Worm (Caenorhabditis elegans) whole organism, L1 larva: ENCODE results near the gene rme-4.

Source experiments
- C16A3.4 ChIP-seq: fragments of 150-350 bp; optimal IDR thresholded peaks from 2 replicates; lab custom pipeline; 2014; ENCODE audit warnings: missing biosample characterization, missing genetic modification characterization
- Y116A8C.19 ChIP-seq: sonication (generic microtip); optimal IDR thresholded peaks from 2 replicates; lab custom pipeline; 2016; ENCODE audit warnings: missing compliant biosample characterization, missing genetic modification characterization, borderline replicate concordance
- ama-1 ChIP-seq: fragments of 150-350 bp; optimal IDR thresholded peaks from 2 replicates; lab custom pipeline; 2014
- blmp-1 ChIP-seq: fragments of 150-350 bp; optimal IDR thresholded peaks from 2 replicates; lab custom pipeline; 2014; ENCODE audit warnings: missing biosample characterization, missing genetic modification characterization
- ceh-82 ChIP-seq, 3 experiments: fragments of 150-350 bp in 1 of 3; sonication (generic microtip) in 2 of 3; optimal IDR thresholded peaks; 2 replicates each; lab custom pipeline; 2014 to 2017; ENCODE audit warnings: missing biosample characterization in 3 of 3, missing genetic modification characterization in 3 of 3
- ceh-88 ChIP-seq: fragments of 200-800 bp; sonication (Bioruptor generic); IDR thresholded peaks from 2 replicates; pipeline ENCODE4 v1.3.6; 2022; ENCODE audit warnings: missing genetic modification characterization, missing compliant biosample characterization
- dpl-1 ChIP-seq, 3 experiments: fragments of 150-350 bp in 2 of 3; sonication (generic microtip) in 1 of 3; optimal IDR thresholded peaks; 2 replicates each; lab custom pipeline; 2014 to 2017; ENCODE audit warnings: missing biosample characterization in 3 of 3, missing genetic modification characterization in 3 of 3, missing genetic modification reagents in 3 of 3
- efl-1 ChIP-seq, 4 experiments: fragments of 150-350 bp; optimal IDR thresholded peaks in 3 of 4; peaks in 1 of 4; 1 replicate in 1 of 4; 2 replicates in 3 of 4; lab custom pipeline; 2014; ENCODE audit warnings: missing biosample characterization in 2 of 4, missing genetic modification characterization in 2 of 4, missing genetic modification reagents in 2 of 4
- elt-3 ChIP-seq, 6 experiments: fragments of 150-350 bp in 1 of 6; sonication (generic microtip); optimal IDR thresholded peaks; 2 replicates each; lab custom pipeline; 2017 to 2018; ENCODE audit warnings: missing biosample characterization in 6 of 6, missing genetic modification characterization in 6 of 6, inconsistent platforms in 1 of 6
- hlh-17 ChIP-seq: fragments of 200-800 bp; sonication (Bioruptor generic); optimal IDR thresholded peaks from 2 replicates; lab custom pipeline; 2018; ENCODE audit warnings: missing genetic modification characterization, mild to moderate bottlenecking, missing compliant biosample characterization, moderate library complexity, borderline replicate concordance
- hpl-2 ChIP-seq: fragments of 150-350 bp; optimal IDR thresholded peaks from 2 replicates; lab custom pipeline; 2014; ENCODE audit warnings: missing biosample characterization, missing genetic modification reagents, missing genetic modification characterization
- jun-1 ChIP-seq: fragments of 150-350 bp; optimal IDR thresholded peaks from 2 replicates; lab custom pipeline; 2014; ENCODE audit warnings: missing biosample characterization, missing genetic modification reagents, missing genetic modification characterization
- lin-13 ChIP-seq: fragments of 150-350 bp; optimal IDR thresholded peaks from 2 replicates; lab custom pipeline; 2014; ENCODE audit warnings: missing biosample characterization, missing genetic modification reagents, missing genetic modification characterization
- lin-14 ChIP-seq: fragments of 200-800 bp; sonication (Bioruptor generic); optimal IDR thresholded peaks from 2 replicates; lab custom pipeline; 2018; ENCODE audit warnings: mild to moderate bottlenecking, missing genetic modification characterization, moderate library complexity, missing compliant biosample characterization
- lin-35 ChIP-seq, 2 experiments: fragments of 150-350 bp; optimal IDR thresholded peaks; 2 replicates each; lab custom pipeline; 2014; ENCODE audit warnings: missing biosample characterization in 2 of 2, missing genetic modification characterization in 2 of 2, missing genetic modification reagents in 2 of 2
- lin-39 ChIP-seq: fragments of 150-350 bp; optimal IDR thresholded peaks from 2 replicates; lab custom pipeline; 2014; ENCODE audit warnings: missing biosample characterization, missing genetic modification reagents, missing genetic modification characterization
- lsy-2 ChIP-seq, 2 experiments: fragments of 150-350 bp; optimal IDR thresholded peaks; 2 replicates each; lab custom pipeline; 2014; ENCODE audit warnings: missing biosample characterization in 2 of 2, missing genetic modification characterization in 2 of 2
- mdl-1 ChIP-seq, 2 experiments: fragments of 150-350 bp; optimal IDR thresholded peaks; 2 replicates each; lab custom pipeline; 2014 to 2017; ENCODE audit warnings: missing biosample characterization in 2 of 2, missing genetic modification characterization in 2 of 2, inconsistent platforms in 1 of 2
- mef-2 ChIP-seq: fragments of 150-350 bp; optimal IDR thresholded peaks from 2 replicates; lab custom pipeline; 2014; ENCODE audit warnings: missing biosample characterization, missing genetic modification characterization
- mep-1 ChIP-seq: fragments of 150-350 bp; optimal IDR thresholded peaks from 2 replicates; lab custom pipeline; 2014; ENCODE audit warnings: missing biosample characterization, missing genetic modification characterization
- nhr-11 ChIP-seq: fragments of 150-350 bp; optimal IDR thresholded peaks from 2 replicates; lab custom pipeline; 2014; ENCODE audit warnings: missing biosample characterization, missing genetic modification characterization
- nhr-12 ChIP-seq: sonication (generic microtip); optimal IDR thresholded peaks from 2 replicates; lab custom pipeline; 2017; ENCODE audit warnings: missing biosample characterization, missing genetic modification characterization
- nhr-19 ChIP-seq: fragments of 200-800 bp; sonication (Bioruptor generic); conservative IDR thresholded peaks from 2 replicates; pipeline ENCODE4 v1.3.6; 2022; ENCODE audit warnings: missing genetic modification characterization, missing compliant biosample characterization
- nhr-20 ChIP-seq: sonication (generic microtip); optimal IDR thresholded peaks from 2 replicates; lab custom pipeline; 2016; ENCODE audit warnings: mild to moderate bottlenecking, missing genetic modification characterization, missing compliant biosample characterization
- nhr-28 ChIP-seq: fragments of 150-350 bp; optimal IDR thresholded peaks from 2 replicates; lab custom pipeline; 2014; ENCODE audit warnings: missing biosample characterization, missing genetic modification characterization
- nhr-71 ChIP-seq: sonication (generic microtip); optimal IDR thresholded peaks from 2 replicates; lab custom pipeline; 2016; ENCODE audit warnings: mild to moderate bottlenecking, missing genetic modification characterization, moderate library complexity, missing compliant biosample characterization
- nhr-85 ChIP-seq: sonication (generic microtip); peaks from one replicate; lab custom pipeline; 2016; ENCODE audit warnings: missing genetic modification characterization, inconsistent platforms, missing compliant biosample characterization
- nhr-90 ChIP-seq: sonication (generic microtip); optimal IDR thresholded peaks from 2 replicates; lab custom pipeline; 2016; ENCODE audit warnings: mild to moderate bottlenecking, missing genetic modification characterization, missing compliant biosample characterization; ENCODE audit not compliant: poor library complexity
- pag-3 ChIP-seq: sonication (generic microtip); optimal IDR thresholded peaks from 2 replicates; lab custom pipeline; 2017; ENCODE audit warnings: missing genetic modification characterization, mild to moderate bottlenecking, missing compliant biosample characterization, antibody characterized with exemption, borderline replicate concordance; ENCODE audit not compliant: insufficient read depth
- rnt-1 ChIP-seq: sonication (generic microtip); optimal IDR thresholded peaks from 2 replicates; lab custom pipeline; 2016; ENCODE audit warnings: mild to moderate bottlenecking, missing genetic modification characterization, moderate library complexity, missing compliant biosample characterization
- snu-23 ChIP-seq: sonication (generic microtip); optimal IDR thresholded peaks from 2 replicates; lab custom pipeline; 2016; ENCODE audit warnings: missing genetic modification characterization, missing compliant biosample characterization
- tbx-2 ChIP-seq: sonication (generic microtip); optimal IDR thresholded peaks from 2 replicates; lab custom pipeline; 2016; ENCODE audit warnings: missing genetic modification characterization, missing compliant biosample characterization
- unc-98 ChIP-seq: fragments of 200-800 bp; sonication (Bioruptor generic); IDR thresholded peaks from 2 replicates; pipeline ENCODE4 v1.3.6; 2022; ENCODE audit warnings: missing genetic modification characterization, missing compliant biosample characterization
- xbp-1 ChIP-seq: sonication (generic microtip); optimal IDR thresholded peaks from 2 replicates; lab custom pipeline; 2016; ENCODE audit warnings: missing genetic modification characterization, missing compliant biosample characterization
- zip-4 ChIP-seq: fragments of 200-800 bp; sonication (Bioruptor generic); optimal IDR thresholded peaks from 2 replicates; lab custom pipeline; 2018; ENCODE audit warnings: mild to moderate bottlenecking, missing genetic modification characterization, moderate library complexity, missing compliant biosample characterization
- ztf-4 ChIP-seq: fragments of 150-350 bp; optimal IDR thresholded peaks from 2 replicates; lab custom pipeline; 2014; ENCODE audit warnings: missing biosample characterization, missing genetic modification characterization

Gene rme-4

ce11 chrX:10394238-10394637 is 14.6 kb upstream of the rme-4 start:
- peak in 1 of 2 experiments; percentile 19 for TF ChIP-seq lsy-2 (tag; optimal IDR thresholded peaks at IDR 0.05; lab: Kevin White, UChicago)
- no peak for TF ChIP-seq Y116A8C.19 (tag; lab: Kevin White, UChicago)
- peak; percentile 30; the same call in 1 of the 2 replicates for TF ChIP-seq nhr-19 (GFP tag; lab: Robert Waterston, UW)
- peak; percentile 40 for TF ChIP-seq mep-1 (tag; lab: Kevin White, UChicago)
- peak; percentile 33 for TF ChIP-seq pag-3
- TF ChIP-seq rnt-1 (tag; lab: Kevin White, UChicago): peak; percentile 46
- no peak for TF ChIP-seq ztf-4 (tag; lab: Kevin White, UChicago)
- no peak for TF ChIP-seq ama-1 (lab: Kevin White, UChicago)
- no peak for TF ChIP-seq hpl-2
- peak; percentile 41 for TF ChIP-seq nhr-20 (tag; lab: Kevin White, UChicago)
- peak; percentile 47 for TF ChIP-seq snu-23 (GFP tag; lab: Kevin White, UChicago)
- peak; percentile 20 for TF ChIP-seq tbx-2
- TF ChIP-seq nhr-71 (tag; lab: Kevin White, UChicago): peak; percentile 69
- TF ChIP-seq elt-3 (tag; optimal IDR thresholded peaks at IDR 0.05; lab: Kevin White, UChicago): no peak
- no peak for TF ChIP-seq nhr-12 (tag; lab: Kevin White, UChicago)
- TF ChIP-seq lin-14 (GFP tag; lab: Kevin White, UChicago): peak; percentile 76
- no peak for TF ChIP-seq efl-1 (optimal IDR thresholded peaks at IDR 0.05; lab: Kevin White, UChicago)
- TF ChIP-seq efl-1 (GFP tag; optimal IDR thresholded peaks at IDR 0.05 in 1 of 2; lab: Kevin White, UChicago): peak in 1 of 2 experiments; percentile 15
- no peak for TF ChIP-seq nhr-90

ce11 chrX:10393362-10393761 is 13.7 kb upstream of the rme-4 start:
- TF ChIP-seq snu-23 (GFP tag; lab: Kevin White, UChicago) (peak; percentile 8), ceh-88 (GFP tag; lab: Robert Waterston, UW) (no peak), hpl-2 (no peak), rnt-1 (tag; lab: Kevin White, UChicago) (no peak), lin-39 (no peak), nhr-85 (tag; lab: Kevin White, UChicago) (peak; percentile 71), mef-2 (tag; lab: Kevin White, UChicago) (no peak), lin-14 (GFP tag; lab: Kevin White, UChicago) (peak; percentile 48), blmp-1 (tag; lab: Kevin White, UChicago) (peak; percentile 62), nhr-28 (no peak), ceh-82 (tag; optimal IDR thresholded peaks at IDR 0.05; lab: Kevin White, UChicago) (no peak), lin-13 (no peak), pag-3 (peak; percentile 43), jun-1 (tag; lab: Kevin White, UChicago) (no peak), unc-98 (GFP tag; lab: Robert Waterston, UW) (no peak)

ce11 chrX:10392792-10393191 is 13.1 kb upstream of the rme-4 start:
- peak; percentile 44 for TF ChIP-seq blmp-1 (tag; lab: Kevin White, UChicago)
- no peak for TF ChIP-seq mef-2 (tag; lab: Kevin White, UChicago)
- peak; percentile 7 for TF ChIP-seq lin-14 (GFP tag; lab: Kevin White, UChicago)

ce11 chrX:10391174-10391573 is 11.5 kb upstream of the rme-4 start:
- TF ChIP-seq xbp-1 (tag; lab: Kevin White, UChicago) (peak; percentile 4), dpl-1 (GFP tag; optimal IDR thresholded peaks at IDR 0.05; lab: Kevin White, UChicago) (peak; percentile 29 to 40 (median 31)), C16A3.4 (tag; lab: Kevin White, UChicago) (peak; percentile 4), lin-35 (GFP tag; optimal IDR thresholded peaks at IDR 0.05; lab: Kevin White, UChicago) (peak; percentile 5 to 70), elt-3 (tag; optimal IDR thresholded peaks at IDR 0.05; lab: Kevin White, UChicago) (peak in 1 of 6 experiments; percentile 38), nhr-85 (tag; lab: Kevin White, UChicago) (peak; percentile 72), hlh-17 (no peak), nhr-71 (tag; lab: Kevin White, UChicago) (peak; percentile 1), mep-1 (tag; lab: Kevin White, UChicago) (peak; percentile 49), nhr-11 (no peak), zip-4 (GFP tag; lab: Kevin White, UChicago) (no peak), snu-23 (GFP tag; lab: Kevin White, UChicago) (peak; percentile 39), lsy-2 (tag; optimal IDR thresholded peaks at IDR 0.05; lab: Kevin White, UChicago) (peak; percentile 0 to 20), nhr-20 (tag; lab: Kevin White, UChicago) (peak; percentile 19), efl-1 (optimal IDR thresholded peaks at IDR 0.05; lab: Kevin White, UChicago) (no peak), efl-1 (GFP tag; optimal IDR thresholded peaks at IDR 0.05 in 1 of 2; lab: Kevin White, UChicago) (peak in 1 of 2 experiments; percentile 84), blmp-1 (tag; lab: Kevin White, UChicago) (peak; percentile 86), mdl-1 (tag; optimal IDR thresholded peaks at IDR 0.05; lab: Kevin White, UChicago) (no peak), lin-14 (GFP tag; lab: Kevin White, UChicago) (peak; percentile 74)
- TF ChIP-seq, all 84 proteins: peak for 14
